Worm (Caenorhabditis elegans) whole organism, L4 larva: ENCODE data around the gene npr-31.

Experiments used
- dmd-6 ChIP-seq: fragments of 200-800 bp; sonication (Bioruptor generic); IDR thresholded peaks from 2 replicates; pipeline ENCODE4 v1.3.6; 2022; ENCODE audit warnings: missing genetic modification reagents, missing genetic modification characterization, missing compliant biosample characterization
- snpc-1.2 ChIP-seq: fragments of 200-800 bp; sonication (Bioruptor generic); IDR thresholded peaks from 2 replicates; pipeline ENCODE4 v1.3.6; 2022; ENCODE audit warnings: missing genetic modification reagents, missing genetic modification characterization, missing compliant biosample characterization
- unc-39 ChIP-seq: sonication (generic microtip); optimal IDR thresholded peaks from 2 replicates; lab custom pipeline; 2017; ENCODE audit warnings: missing biosample characterization, missing genetic modification characterization
- ztf-11 ChIP-seq: fragments of 150-350 bp; optimal IDR thresholded peaks from 2 replicates; lab custom pipeline; 2014; ENCODE audit warnings: missing biosample characterization, missing genetic modification characterization

DNA sequence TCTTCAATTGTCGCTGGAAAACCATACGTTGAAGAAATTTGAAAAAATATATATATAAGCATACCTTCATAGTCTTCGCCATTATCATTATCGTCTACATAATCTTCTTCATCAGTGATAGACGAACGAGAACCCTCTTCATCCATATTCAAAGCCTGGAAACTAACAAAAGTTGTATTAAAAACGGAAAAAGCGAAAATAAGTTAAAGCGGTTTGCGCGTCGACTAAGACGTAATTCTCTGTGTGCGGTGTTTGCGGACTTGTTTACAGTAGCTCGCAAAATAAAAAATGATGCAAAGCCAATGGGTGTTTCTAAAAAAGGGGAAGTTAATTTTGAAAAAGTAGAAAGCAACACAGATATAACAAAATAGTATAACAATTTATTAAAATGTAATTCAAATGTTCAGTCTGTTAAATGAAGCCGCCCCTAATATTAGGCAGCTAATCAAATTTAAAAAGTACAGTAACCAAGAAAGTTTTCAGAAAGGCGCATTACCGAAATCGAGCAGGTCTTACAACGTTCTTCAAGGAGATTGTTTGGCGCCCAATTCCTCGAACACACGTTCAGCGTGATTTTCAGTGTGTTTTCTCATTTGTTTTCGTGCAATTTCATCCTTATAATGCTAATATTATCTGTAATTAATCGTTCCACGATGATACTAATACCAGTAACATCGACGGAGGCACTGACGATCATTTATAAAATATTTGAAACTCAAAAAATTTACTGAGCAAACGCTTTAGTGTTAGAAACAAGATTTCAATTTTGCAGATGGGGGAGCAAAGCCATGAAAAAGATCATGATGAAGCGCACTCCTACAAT is 12.3 kb upstream of the npr-31 start, which contains the start of the genes T07F8.4 and gld-3:
- TF ChIP-seq unc-39 (no peak), ztf-11 (tag; lab: Kevin White, UChicago) (no peak), snpc-1.2 (no peak), dmd-6 (GFP tag; lab: Robert Waterston, UW) (no peak)
